Worm (Caenorhabditis elegans): Measurements from ENCODE around the gene uev-2.

ce11 chrIII:5564325-5564724, 18.6 kb upstream of the uev-2 start:
- TF ChIP-seq ama-1 (optimal IDR thresholded peaks at IDR 0.05) (no peak), nhr-47 (tag; optimal IDR thresholded peaks at IDR 0.05) (no peak), elt-3 (tag; optimal IDR thresholded peaks at IDR 0.05) (no peak)
